Fruit fly (Drosophila melanogaster) whole organism, embryonic: Measurements from ENCODE around the gene CG42699.

ENCODE experiments used
- Ada2b ChIP-seq: fragments of 200-800 bp; sonication (Bioruptor generic); IDR thresholded peaks from 2 replicates; pipeline ENCODE4 v1.3.6; 2022; ENCODE audit warnings: missing biosample characterization, missing genetic modification characterization
- Adf1 ChIP-seq: fragments of 200-800 bp; sonication (Bioruptor generic); IDR thresholded peaks from 2 replicates; pipeline ENCODE4 v1.3.6; 2022; ENCODE audit warnings: missing biosample characterization, missing genetic modification characterization
- Antp ChIP-seq: fragments of 200-800 bp; sonication (Bioruptor generic); optimal IDR thresholded peaks from 3 replicates; lab custom pipeline; 2016; ENCODE audit warnings: missing biosample characterization, missing genetic modification characterization
- C15 ChIP-seq: fragments of 200-800 bp; sonication (Bioruptor generic); IDR thresholded peaks from 3 replicates; pipeline ENCODE4 v1.3.6; 2022; ENCODE audit warnings: missing biosample characterization, missing genetic modification characterization
- CG10543 ChIP-seq: fragments of 200-800 bp; sonication (Bioruptor generic); optimal IDR thresholded peaks from 3 replicates; lab custom pipeline; 2017; ENCODE audit warnings: missing biosample characterization, mild to moderate bottlenecking, missing genetic modification characterization, moderate library complexity
- CG11695 ChIP-seq: fragments of 200-800 bp; sonication (Bioruptor generic); IDR thresholded peaks from 3 replicates; pipeline ENCODE4 v1.3.6; 2022; ENCODE audit warnings: missing biosample characterization, missing genetic modification characterization
- CG12659 ChIP-seq: fragments of 200-800 bp; sonication (Bioruptor generic); optimal IDR thresholded peaks from 3 replicates; lab custom pipeline; 2017; ENCODE audit warnings: mild to moderate bottlenecking, missing biosample characterization, missing genetic modification reagents, missing genetic modification characterization
- CG13123 ChIP-seq: fragments of 200-800 bp; sonication (Bioruptor generic); optimal IDR thresholded peaks from 2 replicates; lab custom pipeline; 2016; ENCODE audit warnings: missing biosample characterization, missing genetic modification characterization
- CG13287 ChIP-seq: fragments of 200-800 bp; sonication (Bioruptor generic); IDR thresholded peaks from 2 replicates; pipeline ENCODE4 v1.3.6; 2022; ENCODE audit warnings: missing biosample characterization, missing genetic modification characterization; ENCODE audit not compliant: partially characterized antibody
- CG13424 ChIP-seq: fragments of 200-800 bp; sonication (Bioruptor generic); optimal IDR thresholded peaks from 2 replicates; lab custom pipeline; 2019; ENCODE audit warnings: missing biosample characterization, mild to moderate bottlenecking, missing genetic modification characterization, moderate library complexity
- CG14710 ChIP-seq: fragments of 200-800 bp; sonication (Bioruptor generic); optimal IDR thresholded peaks from 3 replicates; lab custom pipeline; 2019; ENCODE audit warnings: missing biosample characterization, mild to moderate bottlenecking, missing genetic modification characterization, moderate library complexity
- CG3281 ChIP-seq: fragments of 200-800 bp; sonication (Bioruptor generic); optimal IDR thresholded peaks from 3 replicates; lab custom pipeline; 2017; ENCODE audit warnings: missing biosample characterization, mild to moderate bottlenecking, missing genetic modification characterization
- CG3847 ChIP-seq: fragments of 200-800 bp; sonication (Bioruptor generic); IDR thresholded peaks from 2 replicates; pipeline ENCODE4 v1.3.6; 2022; ENCODE audit warnings: missing biosample characterization, missing genetic modification characterization
- CG4730 ChIP-seq: fragments of 200-800 bp; sonication (Bioruptor generic); IDR thresholded peaks from 2 replicates; pipeline ENCODE4 v1.3.6; 2022; ENCODE audit warnings: missing biosample characterization, missing genetic modification characterization
- CG7271 ChIP-seq: fragments of 200-800 bp; sonication (Bioruptor generic); optimal IDR thresholded peaks from 2 replicates; lab custom pipeline; 2018; ENCODE audit warnings: missing biosample characterization, mild to moderate bottlenecking, missing genetic modification characterization, moderate library complexity
- CG7357 ChIP-seq: fragments of 200-800 bp; sonication (Bioruptor generic); IDR thresholded peaks from 3 replicates; pipeline ENCODE4 v1.3.6; 2022; ENCODE audit warnings: missing biosample characterization, missing genetic modification characterization
- CG7839 ChIP-seq: fragments of 200-800 bp; sonication (Bioruptor generic); optimal IDR thresholded peaks from 3 replicates; lab custom pipeline; 2018; ENCODE audit warnings: missing biosample characterization, mild to moderate bottlenecking, missing genetic modification characterization, moderate library complexity
- CG8281 ChIP-seq: fragments of 200-800 bp; sonication (Bioruptor generic); optimal IDR thresholded peaks from 2 replicates; lab custom pipeline; 2018; ENCODE audit warnings: missing biosample characterization, mild to moderate bottlenecking, missing genetic modification characterization, moderate library complexity
- CG9932 ChIP-seq: fragments of 200-800 bp; sonication (Bioruptor generic); IDR thresholded peaks from 2 replicates; pipeline ENCODE4 v1.3.6; 2022; ENCODE audit warnings: missing biosample characterization, missing genetic modification characterization
- CHES-1-like ChIP-seq: fragments of 200-800 bp; sonication (Bioruptor generic); optimal IDR thresholded peaks from 2 replicates; lab custom pipeline; 2016; ENCODE audit warnings: missing biosample characterization, missing genetic modification characterization
- CTCF ChIP-seq: fragments of 200-800 bp; sonication (Bioruptor generic); optimal IDR thresholded peaks from 2 replicates; lab custom pipeline; 2017; ENCODE audit warnings: missing biosample characterization, mild to moderate bottlenecking, missing genetic modification characterization, moderate library complexity
- Deaf1 ChIP-seq: fragments of 200-800 bp; optimal IDR thresholded peaks from 3 replicates; lab custom pipeline; 2019; ENCODE audit warnings: missing biosample characterization, mild to moderate bottlenecking, missing genetic modification characterization, moderate library complexity
- E2f1 ChIP-seq: fragments of 200-800 bp; sonication (Bioruptor generic); IDR thresholded peaks from 2 replicates; pipeline ENCODE4 v1.3.6; 2022; ENCODE audit warnings: missing biosample characterization, missing genetic modification characterization
- Hr51 ChIP-seq, 2 experiments: fragments of 200-800 bp; sonication (Bioruptor generic); optimal IDR thresholded peaks; 2 replicates in 1 of 2; 3 replicates in 1 of 2; lab custom pipeline; 2016 to 2018; ENCODE audit warnings: missing biosample characterization in 2 of 2, missing genetic modification characterization in 2 of 2, mild to moderate bottlenecking in 1 of 2, moderate library complexity in 1 of 2
- Med ChIP-seq: fragments of 200-800 bp; sonication (Bioruptor generic); peaks from one replicate; lab custom pipeline; 2016; ENCODE audit warnings: missing biosample characterization, missing genetic modification characterization, mild to moderate bottlenecking, inconsistent platforms, moderate library complexity
- NfI ChIP-seq: fragments of 200-800 bp; sonication (Bioruptor generic); optimal IDR thresholded peaks from 3 replicates; lab custom pipeline; 2018; ENCODE audit warnings: missing biosample characterization, mild to moderate bottlenecking, missing genetic modification characterization, moderate library complexity
- Pdp1 ChIP-seq, 2 experiments: fragments of 200-800 bp; sonication (Bioruptor generic); optimal IDR thresholded peaks; 3 replicates each; lab custom pipeline; 2016; ENCODE audit warnings: missing biosample characterization in 2 of 2, missing genetic modification characterization in 2 of 2, mild to moderate bottlenecking in 1 of 2, moderate library complexity in 1 of 2
- Ptx1 ChIP-seq: fragments of 200-800 bp; sonication (Bioruptor generic); IDR thresholded peaks from 2 replicates; pipeline ENCODE4 v1.3.6; 2022; ENCODE audit warnings: missing biosample characterization, missing genetic modification characterization
- TFAM ChIP-seq: fragments of 200-800 bp; sonication (Bioruptor generic); optimal IDR thresholded peaks from 2 replicates; lab custom pipeline; 2017; ENCODE audit warnings: missing biosample characterization, missing genetic modification characterization, inconsistent platforms
- aop ChIP-seq: fragments of 200-800 bp; sonication (Bioruptor generic); IDR thresholded peaks from 2 replicates; pipeline ENCODE4 v1.3.6; 2022; ENCODE audit warnings: missing biosample characterization, missing genetic modification characterization
- bcd ChIP-seq: fragments of 200-800 bp; sonication (Bioruptor generic); optimal IDR thresholded peaks from 2 replicates; lab custom pipeline; 2017; ENCODE audit warnings: missing biosample characterization, mild to moderate bottlenecking, missing genetic modification characterization
- cg ChIP-seq: fragments of 200-800 bp; sonication (Bioruptor generic); optimal IDR thresholded peaks from 3 replicates; lab custom pipeline; 2019; ENCODE audit warnings: missing biosample characterization, mild to moderate bottlenecking, missing genetic modification characterization, moderate library complexity
- ci ChIP-seq: fragments of 200-800 bp; sonication (Bioruptor generic); IDR thresholded peaks from 3 replicates; pipeline ENCODE4 v1.3.6; 2022; ENCODE audit warnings: missing biosample characterization, missing genetic modification characterization
- ewg ChIP-seq: fragments of 200-800 bp; sonication (Bioruptor generic); optimal IDR thresholded peaks from 3 replicates; lab custom pipeline; 2017; ENCODE audit warnings: mild to moderate bottlenecking, missing biosample characterization, missing genetic modification reagents, missing genetic modification characterization
- fu2 ChIP-seq: fragments of 200-800 bp; sonication (Bioruptor generic); optimal IDR thresholded peaks from 2 replicates; lab custom pipeline; 2016; ENCODE audit warnings: missing biosample characterization, missing genetic modification characterization
- hb ChIP-seq: fragments of 200-800 bp; sonication (Bioruptor generic); IDR thresholded peaks from 3 replicates; pipeline ENCODE4 v1.3.6; 2022; ENCODE audit warnings: missing biosample characterization, missing genetic modification characterization; ENCODE audit not compliant: partially characterized antibody
- hkb ChIP-seq, 2 experiments: fragments of 200-800 bp in 1 of 2; fragments of >200 bp in 1 of 2; sonication (Bioruptor generic) in 1 of 2; IDR thresholded peaks in 1 of 2; optimal IDR thresholded peaks in 1 of 2; 2 replicates each; pipeline versions ENCODE4 v1.3.6 to Lab custom; 2017 to 2022; ENCODE audit warnings: missing biosample characterization in 1 of 2, missing genetic modification characterization in 1 of 2
- ind ChIP-seq: fragments of 200-800 bp; sonication (Bioruptor generic); optimal IDR thresholded peaks from 3 replicates; lab custom pipeline; 2016; ENCODE audit warnings: missing biosample characterization, missing genetic modification characterization
- pan ChIP-seq, 4 experiments: fragments of >200 bp in 3 of 4; fragments of 200-800 bp in 1 of 4; sonication (Bioruptor generic) in 1 of 4; optimal IDR thresholded peaks in 3 of 4; IDR thresholded peaks in 1 of 4; 2 replicates each; pipeline versions ENCODE4 v1.3.6 to Lab custom; 2017 to 2022; ENCODE audit warnings: missing biosample characterization in 2 of 4, missing genetic modification characterization in 2 of 4, mixed read lengths in 1 of 4
- sd ChIP-seq: fragments of 200-800 bp; sonication (Bioruptor generic); optimal IDR thresholded peaks from 3 replicates; lab custom pipeline; 2018; ENCODE audit warnings: missing biosample characterization, mild to moderate bottlenecking, missing genetic modification characterization, moderate library complexity
- sens ChIP-seq: fragments of 200-800 bp; sonication (Bioruptor generic); peaks from one replicate; lab custom pipeline; 2016; ENCODE audit warnings: missing biosample characterization, missing genetic modification characterization
- so ChIP-seq: fragments of 200-800 bp; sonication (Bioruptor generic); IDR thresholded peaks from 3 replicates; pipeline ENCODE4 v1.3.6; 2022; ENCODE audit warnings: missing biosample characterization, missing genetic modification characterization
- z ChIP-seq: fragments of 200-800 bp; sonication (Bioruptor generic); IDR thresholded peaks from 3 replicates; pipeline ENCODE4 v1.3.6; 2022; ENCODE audit warnings: missing biosample characterization, missing genetic modification characterization

CG42699 gene

dm6 chrX:5764001-5764892 is at the start of gene CG42699, which contains the start of gene MAPk-Ak2 (continued):
- peak; percentile 61; the same call in 1 of the 3 replicates for TF ChIP-seq z (GFP tag; lab: Robert Waterston, UW)
- TF ChIP-seq hb (GFP tag; lab: Robert Waterston, UW) = peak; percentile 82
- peak; percentile 38 for TF ChIP-seq TFAM (GFP tag; lab: Kevin White, UChicago)

- TF ChIP-seq pan (optimal IDR thresholded peaks at IDR 0.05; lab: Kevin White, UChicago) (no peak), pan (GFP tag; optimal IDR thresholded peaks at IDR 0.05 in 1 of 2, IDR thresholded peaks at IDR 0.05 in 1 of 2) (no peak), Ada2b (GFP tag; lab: Robert Waterston, UW) (no peak), CG10543 (GFP tag; lab: Kevin White, UChicago) (no peak), Antp (GFP tag; lab: Kevin White, UChicago) (no peak), CG3281 (GFP tag; lab: Kevin White, UChicago) (no peak), Deaf1 (no peak), C15 (GFP tag; lab: Robert Waterston, UW) (no peak), hkb (optimal IDR thresholded peaks at IDR 0.05; lab: Kevin White, UChicago) (no peak), hkb (GFP tag; IDR thresholded peaks at IDR 0.05; lab: Robert Waterston, UW) (no peak), NfI (GFP tag; lab: Kevin White, UChicago) (no peak), CG7271 (tag; lab: Kevin White, UChicago) (no peak), CG12659 (no peak), ind (GFP tag; lab: Kevin White, UChicago) (no peak), fu2 (GFP tag; lab: Kevin White, UChicago) (no peak), CG4730 (GFP tag; lab: Robert Waterston, UW) (no peak), ewg (GFP tag; lab: Kevin White, UChicago) (no peak), CG7357 (GFP tag; lab: Robert Waterston, UW) (no peak), CG13123 (GFP tag; lab: Kevin White, UChicago) (no peak), CG8281 (no peak)
- TF ChIP-seq, all 482 proteins: peak for 0
Measured at dm6 chrX:5714786-5715185, 49.6 kb upstream of the CG42699 start.

dm6 chrX:5715455-5716227 is 48.7 kb upstream of the CG42699 start:
- TF ChIP-seq Adf1 (GFP tag; lab: Robert Waterston, UW) (peak; percentile 82), aop (GFP tag; lab: Robert Waterston, UW) (no peak), Pdp1 (GFP tag; optimal IDR thresholded peaks at IDR 0.05; lab: Kevin White, UChicago) (peak in 1 of 2 experiments; percentile 18), CHES-1-like (no peak), Ptx1 (GFP tag; lab: Robert Waterston, UW) (0 out of 2 replicates have a peak, but pooled peaks have one; percentile 12), bcd (no peak), CG13424 (tag; lab: Kevin White, UChicago) (no peak), CG3847 (GFP tag; lab: Robert Waterston, UW) (0 out of 2 replicates have a peak, but pooled peaks have one; percentile 7), CG14710 (tag; lab: Kevin White, UChicago) (no peak), sens (peak; percentile 73), cg (GFP tag; lab: Kevin White, UChicago) (peak; percentile 11), Med (GFP tag; lab: Kevin White, UChicago) (peak; percentile 70), CTCF (GFP tag; lab: Kevin White, UChicago) (peak; percentile 27), so (0 out of 3 replicates have a peak, but pooled peaks have one; percentile 30), E2f1 (GFP tag; lab: Robert Waterston, UW) (0 out of 2 replicates have a peak, but pooled peaks have one; percentile 14), Hr51 (GFP tag; optimal IDR thresholded peaks at IDR 0.05; lab: Kevin White, UChicago) (peak in 1 of 2 experiments; percentile 26), CG13287 (GFP tag; lab: Robert Waterston, UW) (peak; percentile 42; the same call in 1 of the 2 replicates), ci (GFP tag; lab: Robert Waterston, UW) (peak; percentile 13; the same call in 1 of the 3 replicates), CG7839 (tag; lab: Kevin White, UChicago) (peak; percentile 19), CG9932 (GFP tag; lab: Robert Waterston, UW) (peak; percentile 14; the same call in 1 of the 2 replicates), CG11695 (GFP tag; lab: Robert Waterston, UW) (0 out of 3 replicates have a peak, but pooled peaks have one; percentile 9), sd (tag; lab: Kevin White, UChicago) (peak; percentile 3)
